Fruit fly (Drosophila melanogaster) whole organism, prepupa: ENCODE results near the gene CG6431.

Experiments used
- CG10631 ChIP-seq: fragments of 200-800 bp; sonication (Bioruptor generic); optimal IDR thresholded peaks from 2 replicates; lab custom pipeline; 2016; ENCODE audit warnings: missing biosample characterization, missing genetic modification characterization
- CG10669 ChIP-seq: fragments of 200-800 bp; sonication (Bioruptor generic); optimal IDR thresholded peaks from 3 replicates; lab custom pipeline; 2018; ENCODE audit warnings: missing biosample characterization, mild to moderate bottlenecking, missing genetic modification characterization, moderate library complexity
- CG11762 ChIP-seq: fragments of 200-800 bp; sonication (Bioruptor generic); optimal IDR thresholded peaks from 3 replicates; lab custom pipeline; 2016; ENCODE audit warnings: missing biosample characterization, missing genetic modification characterization; ENCODE audit not compliant: insufficient read depth
- CG15336 ChIP-seq: fragments of 200-800 bp; sonication (Bioruptor generic); IDR thresholded peaks from 2 replicates; pipeline ENCODE4 v1.3.6; 2022; ENCODE audit warnings: missing biosample characterization, missing genetic modification characterization
- CG3032 ChIP-seq: fragments of 200-800 bp; optimal IDR thresholded peaks from 2 replicates; lab custom pipeline; 2019; ENCODE audit warnings: missing biosample characterization, mild to moderate bottlenecking, missing genetic modification characterization, moderate library complexity
- CG32006 ChIP-seq: fragments of 200-800 bp; sonication (Bioruptor generic); optimal IDR thresholded peaks from 3 replicates; lab custom pipeline; 2017; ENCODE audit warnings: missing biosample characterization, mild to moderate bottlenecking, missing genetic modification characterization
- CG34406 ChIP-seq: fragments of 200-800 bp; sonication (Bioruptor generic); optimal IDR thresholded peaks from 3 replicates; lab custom pipeline; 2016; ENCODE audit warnings: missing biosample characterization, missing genetic modification characterization
- CG3919 ChIP-seq: fragments of 200-800 bp; sonication (Bioruptor generic); optimal IDR thresholded peaks from 3 replicates; lab custom pipeline; 2016; ENCODE audit warnings: missing biosample characterization, missing genetic modification characterization
- CG4318 ChIP-seq: fragments of 200-800 bp; sonication (Bioruptor generic); optimal IDR thresholded peaks from 3 replicates; lab custom pipeline; 2017; ENCODE audit warnings: missing biosample characterization, mild to moderate bottlenecking, missing genetic modification characterization
- CG6276 ChIP-seq: fragments of 200-800 bp; sonication (Bioruptor generic); optimal IDR thresholded peaks from 2 replicates; lab custom pipeline; 2017; ENCODE audit warnings: missing biosample characterization, mild to moderate bottlenecking, missing genetic modification characterization
- CG6792 ChIP-seq: fragments of 200-800 bp; sonication (Bioruptor generic); optimal IDR thresholded peaks from 3 replicates; lab custom pipeline; 2016; ENCODE audit warnings: missing biosample characterization, missing genetic modification characterization
- CG6808 ChIP-seq: fragments of 200-800 bp; sonication (Bioruptor generic); optimal IDR thresholded peaks from 3 replicates; lab custom pipeline; 2017; ENCODE audit warnings: missing biosample characterization, missing genetic modification characterization, mild to moderate bottlenecking, moderate library complexity, missing genetic modification reagents
- CG6854 ChIP-seq: fragments of 200-800 bp; sonication (Bioruptor generic); optimal IDR thresholded peaks from 2 replicates; lab custom pipeline; 2017; ENCODE audit warnings: missing biosample characterization, mild to moderate bottlenecking, missing genetic modification characterization
- Eip78C ChIP-seq: fragments of 200-800 bp; sonication (Bioruptor generic); peaks from one replicate; lab custom pipeline; 2016; ENCODE audit warnings: missing biosample characterization, missing genetic modification characterization
- Eip93F ChIP-seq: fragments of 200-800 bp; sonication (Bioruptor generic); optimal IDR thresholded peaks from 2 replicates; lab custom pipeline; 2016; ENCODE audit warnings: missing biosample characterization, mild to moderate bottlenecking, missing genetic modification characterization
- Ets96B ChIP-seq: fragments of 200-800 bp; optimal IDR thresholded peaks from 2 replicates; lab custom pipeline; 2019; ENCODE audit warnings: missing biosample characterization, mild to moderate bottlenecking, missing genetic modification characterization, moderate library complexity
- Gug ChIP-seq: fragments of 200-800 bp; sonication (Bioruptor generic); IDR thresholded peaks from 2 replicates; pipeline ENCODE4 v1.3.6; 2022; ENCODE audit warnings: missing biosample characterization, missing genetic modification characterization
- Hr38 ChIP-seq: sonication (Bioruptor generic); optimal IDR thresholded peaks from 2 replicates; lab custom pipeline; 2016; ENCODE audit warnings: missing biosample characterization, missing genetic modification characterization
- Hr39 ChIP-seq: fragments of 200-800 bp; sonication (Bioruptor generic); optimal IDR thresholded peaks from 2 replicates; lab custom pipeline; 2016; ENCODE audit warnings: missing biosample characterization, missing genetic modification characterization
- Smox ChIP-seq: fragments of 200-800 bp; sonication (Bioruptor generic); optimal IDR thresholded peaks from 3 replicates; lab custom pipeline; 2016; ENCODE audit warnings: missing biosample characterization, missing genetic modification characterization
- Sox14 ChIP-seq: fragments of 200-800 bp; sonication (Bioruptor generic); optimal IDR thresholded peaks from 3 replicates; lab custom pipeline; 2016; ENCODE audit warnings: missing biosample characterization, missing genetic modification characterization
- Sox15 ChIP-seq: fragments of 200-800 bp; sonication (Bioruptor generic); optimal IDR thresholded peaks from 3 replicates; lab custom pipeline; 2016; ENCODE audit warnings: missing biosample characterization, missing genetic modification characterization
- achi ChIP-seq: fragments of 200-800 bp; sonication (Bioruptor generic); optimal IDR thresholded peaks from 3 replicates; lab custom pipeline; 2016; ENCODE audit warnings: missing biosample characterization, missing genetic modification characterization
- acj6 ChIP-seq: fragments of 200-800 bp; sonication (Bioruptor generic); optimal IDR thresholded peaks from 3 replicates; lab custom pipeline; 2016; ENCODE audit warnings: missing biosample characterization, missing genetic modification characterization
- cyc ChIP-seq: fragments of 200-800 bp; sonication (Bioruptor generic); optimal IDR thresholded peaks from 3 replicates; lab custom pipeline; 2016; ENCODE audit warnings: missing biosample characterization, missing genetic modification characterization
- dac ChIP-seq: fragments of 200-800 bp; sonication (Bioruptor generic); optimal IDR thresholded peaks from 2 replicates; lab custom pipeline; 2017; ENCODE audit warnings: missing biosample characterization, mild to moderate bottlenecking, missing genetic modification characterization
- dsx ChIP-seq: fragments of 200-800 bp; optimal IDR thresholded peaks from 3 replicates; lab custom pipeline; 2019; ENCODE audit warnings: missing biosample characterization, mild to moderate bottlenecking, missing genetic modification characterization, moderate library complexity; ENCODE audit not compliant: poor library complexity, severe bottlenecking
- eg ChIP-seq: fragments of 200-800 bp; sonication (Bioruptor generic); IDR thresholded peaks from 3 replicates; pipeline ENCODE4 v1.3.6; 2022; ENCODE audit warnings: missing biosample characterization, missing genetic modification characterization
- fd85E ChIP-seq: fragments of 200-800 bp; sonication (Bioruptor generic); optimal IDR thresholded peaks from 3 replicates; lab custom pipeline; 2016; ENCODE audit warnings: missing biosample characterization, missing genetic modification characterization
- fkh ChIP-seq: fragments of 200-800 bp; sonication (Bioruptor generic); optimal IDR thresholded peaks from 3 replicates; lab custom pipeline; 2017; ENCODE audit warnings: missing biosample characterization, mild to moderate bottlenecking, missing genetic modification characterization, moderate library complexity
- net ChIP-seq: fragments of 200-800 bp; sonication (Bioruptor generic); optimal IDR thresholded peaks from 3 replicates; lab custom pipeline; 2016; ENCODE audit warnings: missing biosample characterization, missing genetic modification characterization
- pdm3 ChIP-seq: fragments of 200-800 bp; sonication (Bioruptor generic); optimal IDR thresholded peaks from 3 replicates; lab custom pipeline; 2016; ENCODE audit warnings: missing biosample characterization, missing genetic modification characterization
- salr ChIP-seq, 2 experiments: fragments of 200-800 bp; sonication (Bioruptor generic); optimal IDR thresholded peaks; 3 replicates each; lab custom pipeline; 2016 to 2018; ENCODE audit warnings: missing biosample characterization in 2 of 2, missing genetic modification characterization in 2 of 2, mild to moderate bottlenecking in 1 of 2
- spab ChIP-seq: fragments of 200-800 bp; sonication (Bioruptor generic); optimal IDR thresholded peaks from 2 replicates; lab custom pipeline; 2017; ENCODE audit warnings: missing biosample characterization, mild to moderate bottlenecking, missing genetic modification characterization, missing genetic modification reagents
- ss ChIP-seq, 2 experiments: fragments of 200-800 bp; sonication (Bioruptor generic); optimal IDR thresholded peaks; 2 replicates in 1 of 2; 3 replicates in 1 of 2; lab custom pipeline; 2017 to 2018; ENCODE audit warnings: mild to moderate bottlenecking in 2 of 2, missing biosample characterization in 2 of 2, missing genetic modification characterization in 2 of 2, moderate library complexity in 1 of 2
- svp ChIP-seq: fragments of 200-800 bp; sonication (Bioruptor generic); peaks from one replicate; lab custom pipeline; 2016; ENCODE audit warnings: missing biosample characterization, missing genetic modification characterization
- vri ChIP-seq: fragments of 200-800 bp; sonication (Bioruptor generic); optimal IDR thresholded peaks from 3 replicates; lab custom pipeline; 2016; ENCODE audit warnings: missing biosample characterization, mild to moderate bottlenecking, missing genetic modification characterization

Gene CG6431

DNA sequence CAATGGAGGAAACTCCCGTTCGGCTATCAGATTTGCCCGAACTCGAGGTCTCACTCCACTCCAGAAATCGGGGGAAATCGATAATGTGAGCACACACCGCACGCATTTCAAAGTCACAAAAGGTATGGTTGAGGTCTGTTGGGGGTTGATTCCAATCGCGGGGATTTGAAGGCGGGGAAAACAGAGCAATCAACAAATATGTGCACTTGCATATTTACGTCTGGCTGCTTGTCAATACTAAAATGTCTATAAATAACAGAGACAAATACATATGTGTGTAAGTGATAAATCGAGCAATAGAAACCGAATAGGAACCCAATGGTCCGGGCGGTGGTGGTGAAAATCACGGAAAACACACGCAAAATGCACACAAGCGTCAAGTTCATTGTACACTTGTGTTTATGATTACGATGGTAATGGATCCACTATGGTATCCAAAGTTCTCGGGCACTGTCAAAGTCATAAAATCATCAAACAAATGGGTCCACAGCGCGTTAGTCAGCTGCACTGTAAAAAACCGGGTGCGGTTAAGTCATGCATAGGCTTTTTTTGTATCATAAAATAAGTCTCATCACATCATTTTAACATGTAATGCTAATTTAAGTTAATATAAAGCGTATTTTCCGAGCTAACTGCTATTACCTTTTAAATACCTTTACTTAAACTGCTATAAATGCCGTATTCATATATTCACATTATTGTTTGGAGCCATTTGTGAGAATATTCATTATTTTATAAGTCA is 28.0 kb downstream of the CG6431 start (continued):
- TF ChIP-seq CG3032 (tag; lab: Kevin White, UChicago), result peak; percentile 8
- TF ChIP-seq fkh (GFP tag; lab: Kevin White, UChicago), result peak; percentile 99
- peak; percentile 51 for TF ChIP-seq svp (GFP tag; lab: Kevin White, UChicago)
- no peak for TF ChIP-seq fd85E (GFP tag; lab: Kevin White, UChicago)
- no peak for TF ChIP-seq CG11762 (GFP tag; lab: Kevin White, UChicago)
- no peak for TF ChIP-seq spab (GFP tag; lab: Kevin White, UChicago)
- TF ChIP-seq Gug (GFP tag; lab: Robert Waterston, UW), result peak; percentile 36; the same call in 1 of the 2 replicates
- TF ChIP-seq vri (GFP tag; lab: Kevin White, UChicago), result no peak
- peak; percentile 15 for TF ChIP-seq pdm3 (GFP tag; lab: Kevin White, UChicago)
- no peak for TF ChIP-seq CG34406 (GFP tag; lab: Kevin White, UChicago)
- TF ChIP-seq CG15336, result peak; percentile 71
- TF ChIP-seq CG10631 (GFP tag; lab: Kevin White, UChicago), result peak; percentile 20
- TF ChIP-seq CG32006 (GFP tag; lab: Kevin White, UChicago), result peak; percentile 87
- TF ChIP-seq Sox14 (GFP tag; lab: Kevin White, UChicago), result peak; percentile 9
- no peak for TF ChIP-seq Sox15 (GFP tag; lab: Kevin White, UChicago)
- peak; percentile 63 for TF ChIP-seq eg (GFP tag; lab: Robert Waterston, UW)
- TF ChIP-seq CG10669 (GFP tag; lab: Kevin White, UChicago), result no peak
- no peak for TF ChIP-seq CG6792
- TF ChIP-seq Smox (GFP tag; lab: Kevin White, UChicago), result no peak
- TF ChIP-seq net (GFP tag; lab: Kevin White, UChicago), result peak; percentile 29
- peak; percentile 36 for TF ChIP-seq achi
- no peak for TF ChIP-seq Hr38
- TF ChIP-seq salr (GFP tag; optimal IDR thresholded peaks at IDR 0.05; lab: Kevin White, UChicago), result peak in 1 of 2 experiments; percentile 55
- no peak for TF ChIP-seq Eip93F (GFP tag; lab: Kevin White, UChicago)
- no peak for TF ChIP-seq ss (GFP tag; optimal IDR thresholded peaks at IDR 0.05; lab: Kevin White, UChicago)

DNA sequence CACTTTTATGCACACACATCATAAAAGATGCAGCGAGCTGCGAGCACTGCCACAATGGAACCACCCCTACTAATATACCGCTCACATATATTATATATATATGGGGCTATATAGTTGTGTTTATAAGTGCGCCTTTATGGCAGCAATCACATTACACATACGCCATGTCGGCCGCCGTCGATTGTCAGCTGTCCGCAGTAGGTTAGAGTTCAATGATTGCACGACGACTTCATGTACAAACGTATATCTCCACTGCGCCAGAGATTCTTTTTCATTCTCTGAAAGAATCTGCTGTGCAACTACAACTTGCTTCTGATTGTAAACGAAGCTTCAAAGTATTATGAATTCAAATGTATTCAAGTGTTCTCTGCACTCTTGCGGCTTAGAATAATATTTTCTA is 28.7 kb downstream of the CG6431 start:
- TF ChIP-seq Eip78C (GFP tag; lab: Kevin White, UChicago), result peak; percentile 33
- no peak for TF ChIP-seq salr (GFP tag; optimal IDR thresholded peaks at IDR 0.05; lab: Kevin White, UChicago)
- no peak for TF ChIP-seq dsx
- TF ChIP-seq CG6808 (GFP tag; lab: Kevin White, UChicago), result no peak
- no peak for TF ChIP-seq CG10631 (GFP tag; lab: Kevin White, UChicago)
- TF ChIP-seq CG32006 (GFP tag; lab: Kevin White, UChicago), result peak; percentile 10
- TF ChIP-seq CG4318 (GFP tag; lab: Kevin White, UChicago), result no peak
- no peak for TF ChIP-seq Ets96B (tag; lab: Kevin White, UChicago)
- peak; percentile 21 for TF ChIP-seq CG6276 (GFP tag; lab: Kevin White, UChicago)
- TF ChIP-seq achi, result no peak
- TF ChIP-seq svp (GFP tag; lab: Kevin White, UChicago), result peak; percentile 91

DNA sequence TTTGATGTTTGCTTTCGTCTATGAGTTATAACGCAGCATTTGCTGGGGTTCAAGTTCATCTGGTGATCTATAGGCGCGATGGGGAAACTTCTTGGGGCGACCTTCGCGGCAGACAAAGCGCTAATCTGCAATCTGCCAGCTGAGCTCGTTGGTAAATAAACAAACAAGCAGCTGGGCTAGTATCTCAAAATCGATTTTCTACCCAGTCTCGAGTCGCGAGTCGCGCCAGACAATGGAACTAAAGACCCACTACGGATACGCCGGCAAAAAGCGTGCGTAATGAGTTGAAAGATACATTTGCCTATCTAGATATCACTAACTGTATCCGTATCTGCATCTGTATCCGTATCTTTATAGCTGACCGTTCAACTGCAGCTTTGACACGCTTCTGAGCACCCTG is 29.6 kb downstream of the CG6431 start:
- no peak for TF ChIP-seq Hr39 (GFP tag; lab: Kevin White, UChicago)
- TF ChIP-seq Hr38, result no peak
- TF ChIP-seq acj6, result no peak
- no peak for TF ChIP-seq Eip78C (GFP tag; lab: Kevin White, UChicago)
- no peak for TF ChIP-seq dac (GFP tag; lab: Kevin White, UChicago)
- TF ChIP-seq dsx, result no peak
- TF ChIP-seq CG3919 (GFP tag; lab: Kevin White, UChicago), result no peak
- TF ChIP-seq fd85E (GFP tag; lab: Kevin White, UChicago), result no peak
- no peak for TF ChIP-seq Smox (GFP tag; lab: Kevin White, UChicago)
- TF ChIP-seq Ets96B (tag; lab: Kevin White, UChicago), result no peak
- no peak for TF ChIP-seq CG10669 (GFP tag; lab: Kevin White, UChicago)
- no peak for TF ChIP-seq svp (GFP tag; lab: Kevin White, UChicago)
- no peak for TF ChIP-seq CG6854
- no peak for TF ChIP-seq vri (GFP tag; lab: Kevin White, UChicago)
- no peak for TF ChIP-seq Eip93F (GFP tag; lab: Kevin White, UChicago)
- TF ChIP-seq cyc (GFP tag; lab: Kevin White, UChicago), result no peak
- TF ChIP-seq, all 60 proteins: peak for 0
